Worm (Caenorhabditis elegans) whole organism, early embryonic: Measurements from ENCODE around the gene nhr-206.

ENCODE experiments used
- B0310.2 ChIP-seq: sonication (generic microtip); optimal IDR thresholded peaks from 2 replicates; lab custom pipeline; 2016; ENCODE audit warnings: mild to moderate bottlenecking, missing genetic modification characterization, missing compliant biosample characterization
- F13C5.2 ChIP-seq: sonication (generic microtip); optimal IDR thresholded peaks from 2 replicates; lab custom pipeline; 2017; ENCODE audit warnings: mild to moderate bottlenecking, missing genetic modification characterization, inconsistent platforms, missing compliant biosample characterization
- aly-1 ChIP-seq: sonication (generic microtip); optimal IDR thresholded peaks from 2 replicates; lab custom pipeline; 2016; ENCODE audit warnings: missing genetic modification characterization, missing compliant biosample characterization
- ama-1 ChIP-seq: fragments of 150-350 bp; optimal IDR thresholded peaks from 2 replicates; lab custom pipeline; 2014
- ceh-13 ChIP-seq: fragments of 200-800 bp; sonication (Bioruptor generic); optimal IDR thresholded peaks from 2 replicates; lab custom pipeline; 2018; ENCODE audit warnings: mild to moderate bottlenecking, missing genetic modification characterization, missing compliant biosample characterization
- ceh-36 ChIP-seq: sonication (generic microtip); optimal IDR thresholded peaks from 2 replicates; lab custom pipeline; 2016; ENCODE audit warnings: missing genetic modification characterization, inconsistent platforms, missing compliant biosample characterization
- ets-7 ChIP-seq: sonication (generic microtip); optimal IDR thresholded peaks from 2 replicates; lab custom pipeline; 2016; ENCODE audit warnings: missing genotype, missing genetic modification characterization, missing compliant biosample characterization
- flt-1 ChIP-seq: fragments of 200-800 bp; sonication (Bioruptor generic); IDR thresholded peaks from 2 replicates; pipeline ENCODE4 v1.3.6; 2022; ENCODE audit warnings: missing genetic modification characterization, missing compliant biosample characterization
- hmbx-1 ChIP-seq: sonication (generic microtip); optimal IDR thresholded peaks from 2 replicates; lab custom pipeline; 2016; ENCODE audit warnings: mild to moderate bottlenecking, missing genetic modification characterization, missing compliant biosample characterization
- hmg-4 ChIP-seq: fragments of 200-800 bp; sonication (Bioruptor generic); optimal IDR thresholded peaks from 2 replicates; lab custom pipeline; 2018; ENCODE audit warnings: mild to moderate bottlenecking, missing genetic modification characterization, missing compliant biosample characterization
- hnd-1 ChIP-seq: sonication (generic microtip); optimal IDR thresholded peaks from 2 replicates; lab custom pipeline; 2016; ENCODE audit warnings: missing genetic modification characterization, missing compliant biosample characterization
- pes-1 ChIP-seq: fragments of 200-800 bp; sonication (Bioruptor generic); IDR thresholded peaks from 2 replicates; pipeline ENCODE4 v1.3.6; 2022; ENCODE audit warnings: missing genetic modification reagents, missing genetic modification characterization, missing compliant biosample characterization
- scrt-1 ChIP-seq: fragments of 200-800 bp; sonication (Bioruptor generic); IDR thresholded peaks from 2 replicates; pipeline ENCODE4 v1.3.6; 2022; ENCODE audit warnings: missing genetic modification characterization, missing compliant biosample characterization
- sea-1 ChIP-seq: fragments of 200-800 bp; sonication (Bioruptor generic); conservative IDR thresholded peaks from 2 replicates; pipeline ENCODE4 v1.3.6; 2022; ENCODE audit warnings: missing genetic modification characterization, missing compliant biosample characterization
- tbx-11 ChIP-seq: fragments of 200-800 bp; sonication (Bioruptor generic); IDR thresholded peaks from 2 replicates; pipeline ENCODE4 v1.3.6; 2022; ENCODE audit warnings: missing genetic modification characterization, missing compliant biosample characterization
- tbx-37 ChIP-seq: fragments of 200-800 bp; sonication (Bioruptor generic); conservative IDR thresholded peaks from 2 replicates; pipeline ENCODE4 v1.3.6; 2022; ENCODE audit warnings: missing genetic modification reagents, missing genetic modification characterization, missing compliant biosample characterization
- tra-4 ChIP-seq: sonication (generic microtip); optimal IDR thresholded peaks from 2 replicates; lab custom pipeline; 2017; ENCODE audit warnings: missing genetic modification characterization, missing compliant biosample characterization

The nhr-206 gene

DNA sequence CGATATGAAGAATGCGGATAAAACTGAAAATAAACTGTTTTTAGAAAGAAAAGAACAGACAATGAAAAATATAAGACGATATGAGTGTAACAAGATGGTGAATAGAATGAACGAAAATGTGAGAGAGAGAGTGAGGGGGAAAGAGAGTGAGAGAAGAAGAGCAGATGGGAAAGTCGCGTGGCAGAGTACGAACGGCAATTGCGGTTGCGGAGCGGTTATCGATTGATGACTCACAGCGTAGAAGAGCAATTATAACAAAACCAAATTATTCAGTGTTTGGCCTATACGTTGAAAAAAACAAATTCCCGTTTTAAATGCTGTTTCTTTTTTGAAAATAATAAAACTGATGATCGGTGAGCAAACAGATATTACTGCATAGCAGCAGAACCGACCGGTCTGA, 26.4 kb upstream of the nhr-206 start, which contains the start of gene pqn-53:
Gene pqn-53 (minus strand): TSS at position 23 of the 400 bp plus-strand sequence.
- TF ChIP-seq pes-1 (GFP tag; lab: Robert Waterston, UW) (no peak), ceh-13 (GFP tag; lab: Kevin White, UChicago) (no peak), sea-1 (no peak), tbx-11 (no peak), hmg-4 (GFP tag; lab: Kevin White, UChicago) (no peak), tbx-37 (GFP tag; lab: Robert Waterston, UW) (no peak), hmbx-1 (tag; lab: Kevin White, UChicago) (no peak), ets-7 (no peak), tra-4 (tag; lab: Kevin White, UChicago) (no peak), hnd-1 (tag; lab: Kevin White, UChicago) (no peak), ceh-36 (tag; lab: Kevin White, UChicago) (no peak)

DNA sequence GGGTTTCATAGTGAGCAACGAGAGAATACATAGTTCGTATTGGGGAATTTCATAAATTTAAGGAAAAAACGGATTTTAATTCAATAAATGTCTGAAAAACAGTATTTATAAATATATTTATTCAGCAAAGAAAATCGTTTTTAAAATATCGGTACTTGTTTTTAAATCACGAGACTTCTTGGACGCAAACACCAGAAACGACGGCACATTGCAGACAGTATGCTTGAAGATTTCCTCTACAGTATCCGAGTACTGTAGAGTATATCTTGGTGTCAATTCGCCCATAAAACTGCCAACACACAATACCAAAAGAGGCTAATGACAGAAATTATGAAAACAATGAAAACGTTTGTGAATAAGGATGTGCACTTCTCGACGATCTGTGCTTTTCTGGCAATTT, 25.9 kb upstream of the nhr-206 start:
- TF ChIP-seq ceh-13 (GFP tag; lab: Kevin White, UChicago) = no peak
- no peak for TF ChIP-seq tbx-11
- TF ChIP-seq tra-4 (tag; lab: Kevin White, UChicago) = no peak
- no peak for TF ChIP-seq aly-1 (tag; lab: Kevin White, UChicago)
- TF ChIP-seq B0310.2 (tag; lab: Kevin White, UChicago) = no peak
- TF ChIP-seq ets-7 = no peak

- TF ChIP-seq tra-4 (tag; lab: Kevin White, UChicago) = no peak
- no peak for TF ChIP-seq hnd-1 (tag; lab: Kevin White, UChicago)
- TF ChIP-seq hmbx-1 (tag; lab: Kevin White, UChicago) = no peak
- TF ChIP-seq B0310.2 (tag; lab: Kevin White, UChicago) = no peak
- TF ChIP-seq scrt-1 = no peak
- TF ChIP-seq ets-7 = no peak
- no peak for TF ChIP-seq ceh-36 (tag; lab: Kevin White, UChicago)
These were observed 23.4 kb upstream of the nhr-206 start, which contains the start of gene kmo-2 for ce11 chrV:12068437-12068836. TSS of gene kmo-2 (minus strand) at chrV:12068537.

ce11 chrV:12070419-12070818, 21.4 kb upstream of the nhr-206 start, which contains the start of gene kmo-1:
TSS of gene kmo-1 (minus strand) at chrV:12070519.
- TF ChIP-seq scrt-1 = no peak
- TF ChIP-seq ama-1 (lab: Kevin White, UChicago) = no peak
- no peak for TF ChIP-seq tra-4 (tag; lab: Kevin White, UChicago)
- TF ChIP-seq F13C5.2 (tag; lab: Kevin White, UChicago) = no peak
- TF ChIP-seq tbx-11 = no peak
- no peak for TF ChIP-seq flt-1 (GFP tag; lab: Robert Waterston, UW)
- TF ChIP-seq ceh-13 (GFP tag; lab: Kevin White, UChicago) = no peak
- no peak for TF ChIP-seq hmg-4 (GFP tag; lab: Kevin White, UChicago)
- no peak for TF ChIP-seq tbx-37 (GFP tag; lab: Robert Waterston, UW)
- TF ChIP-seq sea-1 = no peak
- no peak for TF ChIP-seq hnd-1 (tag; lab: Kevin White, UChicago)
- no peak for TF ChIP-seq ets-7
- TF ChIP-seq hmbx-1 (tag; lab: Kevin White, UChicago) = no peak
- TF ChIP-seq B0310.2 (tag; lab: Kevin White, UChicago) = no peak

DNA sequence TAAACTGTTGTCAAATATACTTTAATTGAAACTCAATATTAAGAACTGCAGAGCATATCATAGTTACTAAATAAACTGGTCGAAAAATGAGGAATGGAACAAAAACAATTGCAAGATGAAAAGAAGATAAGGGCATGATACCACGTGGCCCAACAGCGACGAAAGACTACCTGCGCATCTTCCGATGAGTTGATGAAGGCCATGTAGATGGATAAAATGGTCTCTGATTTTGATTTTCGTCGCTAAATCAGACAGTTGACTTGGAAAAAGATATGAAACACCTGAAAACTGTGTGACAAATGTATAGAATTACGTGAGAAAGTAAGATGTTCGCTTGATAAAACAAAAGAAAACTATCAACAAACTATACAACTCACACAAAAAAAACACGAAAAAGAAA, 20.3 kb upstream of the nhr-206 start:
- TF ChIP-seq flt-1 (GFP tag; lab: Robert Waterston, UW) (no peak), hnd-1 (tag; lab: Kevin White, UChicago) (no peak), ama-1 (lab: Kevin White, UChicago) (no peak), F13C5.2 (tag; lab: Kevin White, UChicago) (no peak), hmg-4 (GFP tag; lab: Kevin White, UChicago) (no peak), tbx-11 (no peak), tra-4 (tag; lab: Kevin White, UChicago) (no peak)

- TF ChIP-seq tbx-11 (no peak), hnd-1 (tag; lab: Kevin White, UChicago) (no peak), tbx-37 (GFP tag; lab: Robert Waterston, UW) (no peak), hmg-4 (GFP tag; lab: Kevin White, UChicago) (no peak), sea-1 (no peak), B0310.2 (tag; lab: Kevin White, UChicago) (no peak), ceh-36 (tag; lab: Kevin White, UChicago) (no peak), flt-1 (GFP tag; lab: Robert Waterston, UW) (no peak), aly-1 (tag; lab: Kevin White, UChicago) (no peak), ceh-13 (GFP tag; lab: Kevin White, UChicago) (no peak), ama-1 (lab: Kevin White, UChicago) (no peak)
These were observed 16.9 kb upstream of the nhr-206 start, which contains the start of gene R07B7.6 for ce11 chrV:12074886-12075285. TSS of gene R07B7.6 (minus strand) at chrV:12074986.

- TF ChIP-seq scrt-1 = no peak
- TF ChIP-seq sea-1 = no peak
- no peak for TF ChIP-seq aly-1 (tag; lab: Kevin White, UChicago)
- no peak for TF ChIP-seq ceh-36 (tag; lab: Kevin White, UChicago)
- TF ChIP-seq hmbx-1 (tag; lab: Kevin White, UChicago) = no peak
- no peak for TF ChIP-seq hmg-4 (GFP tag; lab: Kevin White, UChicago)
- no peak for TF ChIP-seq tra-4 (tag; lab: Kevin White, UChicago)
- no peak for TF ChIP-seq F13C5.2 (tag; lab: Kevin White, UChicago)
- TF ChIP-seq ama-1 (lab: Kevin White, UChicago) = no peak
- no peak for TF ChIP-seq tbx-11
- TF ChIP-seq pes-1 (GFP tag; lab: Robert Waterston, UW) = no peak
- TF ChIP-seq B0310.2 (tag; lab: Kevin White, UChicago) = no peak
These were observed 15.8 kb upstream of the nhr-206 start for ce11 chrV:12075983-12076382.

- TF ChIP-seq scrt-1 = no peak
- no peak for TF ChIP-seq tbx-11
- TF ChIP-seq hnd-1 (tag; lab: Kevin White, UChicago) = no peak
- TF ChIP-seq pes-1 (GFP tag; lab: Robert Waterston, UW) = no peak
- no peak for TF ChIP-seq ceh-36 (tag; lab: Kevin White, UChicago)
- no peak for TF ChIP-seq F13C5.2 (tag; lab: Kevin White, UChicago)
- TF ChIP-seq aly-1 (tag; lab: Kevin White, UChicago) = no peak
- TF ChIP-seq tra-4 (tag; lab: Kevin White, UChicago) = no peak
- no peak for TF ChIP-seq flt-1 (GFP tag; lab: Robert Waterston, UW)
- no peak for TF ChIP-seq B0310.2 (tag; lab: Kevin White, UChicago)
- TF ChIP-seq hmbx-1 (tag; lab: Kevin White, UChicago) = no peak
- TF ChIP-seq sea-1 = no peak
- TF ChIP-seq ama-1 (lab: Kevin White, UChicago) = no peak
- no peak for TF ChIP-seq ceh-13 (GFP tag; lab: Kevin White, UChicago)
- no peak for TF ChIP-seq ets-7
- TF ChIP-seq tbx-37 (GFP tag; lab: Robert Waterston, UW) = no peak
These were observed 11.5 kb upstream of the nhr-206 start, which contains the start of gene R07B7.9 for ce11 chrV:12080274-12080673. TSS of gene R07B7.9 (minus strand) at chrV:12080374.
